Worm (Caenorhabditis elegans) whole organism, young adult: ENCODE results near the gene tsp-17.
A peak's percentile ranks its signal among the peaks of the same experiment; 100 is the strongest.

ENCODE experiments used
- B0035.1 ChIP-seq: sonication (generic microtip); optimal IDR thresholded peaks from 2 replicates; lab custom pipeline; 2016; ENCODE audit warnings: missing genetic modification characterization, mild to moderate bottlenecking, missing compliant biosample characterization, missing genotype, missing genetic modification reagents
- B0336.3 ChIP-seq: fragments of 200-800 bp; sonication (Bioruptor generic); IDR thresholded peaks from 2 replicates; pipeline ENCODE4 v1.3.6; 2022; ENCODE audit warnings: missing genetic modification characterization, missing compliant biosample characterization
- C17E4.6 ChIP-seq: fragments of 200-800 bp; sonication (Bioruptor generic); IDR thresholded peaks from 2 replicates; pipeline ENCODE4 v1.3.6; 2022; ENCODE audit warnings: missing genetic modification reagents, missing genetic modification characterization, missing compliant biosample characterization
- F10E7.11 ChIP-seq: sonication (generic microtip); optimal IDR thresholded peaks from 2 replicates; lab custom pipeline; 2017; ENCODE audit warnings: mild to moderate bottlenecking, missing genetic modification characterization, moderate library complexity, missing compliant biosample characterization
- F22D6.2 ChIP-seq: sonication (generic microtip); optimal IDR thresholded peaks from 2 replicates; lab custom pipeline; 2016; ENCODE audit warnings: mild to moderate bottlenecking, missing genetic modification characterization, missing compliant biosample characterization
- F33H1.4 ChIP-seq: fragments of 200-800 bp; sonication (Bioruptor generic); IDR thresholded peaks from 2 replicates; pipeline ENCODE4 v1.3.6; 2022; ENCODE audit warnings: missing genetic modification reagents, missing genetic modification characterization, missing compliant biosample characterization
- F49E8.2 ChIP-seq: sonication (generic microtip); optimal IDR thresholded peaks from 3 replicates; lab custom pipeline; 2017; ENCODE audit warnings: missing genetic modification characterization, mild to moderate bottlenecking, missing compliant biosample characterization, antibody characterized with exemption, moderate library complexity; ENCODE audit not compliant: insufficient read depth
- K11D2.4 ChIP-seq: fragments of 200-800 bp; sonication (Bioruptor generic); IDR thresholded peaks from 2 replicates; pipeline ENCODE4 v1.3.6; 2022; ENCODE audit warnings: missing genetic modification reagents, missing genetic modification characterization, missing compliant biosample characterization
- K12H6.12 ChIP-seq: fragments of 200-800 bp; sonication (Bioruptor generic); optimal IDR thresholded peaks from 2 replicates; lab custom pipeline; 2018; ENCODE audit warnings: mild to moderate bottlenecking, missing genetic modification characterization, missing compliant biosample characterization
- Y53F4B.3 ChIP-seq: fragments of 200-800 bp; sonication (Bioruptor generic); IDR thresholded peaks from 2 replicates; pipeline ENCODE4 v1.3.6; 2022; ENCODE audit warnings: missing genetic modification reagents, missing genetic modification characterization, missing compliant biosample characterization
- aptf-2 ChIP-seq: fragments of 200-800 bp; sonication (Bioruptor generic); conservative IDR thresholded peaks from 2 replicates; pipeline ENCODE4 v1.3.6; 2022; ENCODE audit warnings: missing genetic modification reagents, missing genetic modification characterization, missing compliant biosample characterization
- athp-1 ChIP-seq: sonication (generic microtip); optimal IDR thresholded peaks from 2 replicates; lab custom pipeline; 2017; ENCODE audit warnings: mild to moderate bottlenecking, missing genetic modification characterization, missing compliant biosample characterization
- attf-3 ChIP-seq: fragments of 200-800 bp; sonication (Bioruptor generic); conservative IDR thresholded peaks from 2 replicates; pipeline ENCODE4 v1.3.6; 2022; ENCODE audit warnings: missing genetic modification reagents, missing genetic modification characterization, missing compliant biosample characterization
- attf-5 ChIP-seq: fragments of 200-800 bp; sonication (Bioruptor generic); optimal IDR thresholded peaks from 2 replicates; lab custom pipeline; 2018; ENCODE audit warnings: mild to moderate bottlenecking, missing genetic modification characterization, missing compliant biosample characterization
- attf-6 ChIP-seq: fragments of 200-800 bp; sonication (Bioruptor generic); IDR thresholded peaks from 2 replicates; pipeline ENCODE4 v1.3.6; 2022; ENCODE audit warnings: missing genetic modification reagents, missing genetic modification characterization, missing compliant biosample characterization
- cebp-1 ChIP-seq, 2 experiments: fragments of 200-800 bp in 1 of 2; sonication (Bioruptor generic) in 1 of 2; sonication (generic microtip) in 1 of 2; IDR thresholded peaks in 1 of 2; optimal IDR thresholded peaks in 1 of 2; 2 replicates each; pipeline versions ENCODE4 v1.3.6 to Lab custom; 2017 to 2022; ENCODE audit warnings: missing compliant biosample characterization in 2 of 2, missing genetic modification characterization in 2 of 2, mild to moderate bottlenecking in 1 of 2, missing genetic modification reagents in 1 of 2, moderate library complexity in 1 of 2
- cebp-2 ChIP-seq: fragments of 200-800 bp; sonication (Bioruptor generic); IDR thresholded peaks from 2 replicates; pipeline ENCODE4 v1.3.6; 2022; ENCODE audit warnings: missing genetic modification characterization, missing compliant biosample characterization
- ceh-27 ChIP-seq: fragments of 200-800 bp; sonication (Bioruptor generic); optimal IDR thresholded peaks from 2 replicates; lab custom pipeline; 2018; ENCODE audit warnings: mild to moderate bottlenecking, missing genetic modification characterization, moderate library complexity, missing compliant biosample characterization
- chd-7 ChIP-seq: sonication (generic microtip); optimal IDR thresholded peaks from 2 replicates; lab custom pipeline; 2016; ENCODE audit warnings: mild to moderate bottlenecking, missing genetic modification characterization, moderate library complexity, missing compliant biosample characterization
- die-1 ChIP-seq: sonication (generic microtip); optimal IDR thresholded peaks from 2 replicates; lab custom pipeline; 2016; ENCODE audit warnings: missing genotype, mild to moderate bottlenecking, missing genetic modification characterization, missing compliant biosample characterization
- dpl-1 ChIP-seq: fragments of 150-350 bp; optimal IDR thresholded peaks from 2 replicates; lab custom pipeline; 2014; ENCODE audit warnings: missing biosample characterization, missing genetic modification reagents, missing genetic modification characterization
- egl-44 ChIP-seq: fragments of 200-800 bp; sonication (Bioruptor generic); IDR thresholded peaks from 2 replicates; pipeline ENCODE4 v1.3.6; 2022; ENCODE audit warnings: missing genetic modification reagents, missing genetic modification characterization, missing compliant biosample characterization
- egrh-3 ChIP-seq: fragments of 200-800 bp; sonication (Bioruptor generic); IDR thresholded peaks from 2 replicates; pipeline ENCODE4 v1.3.6; 2022; ENCODE audit warnings: missing genetic modification reagents, missing genetic modification characterization, missing compliant biosample characterization
- ekl-4 ChIP-seq: fragments of 200-800 bp; sonication (Bioruptor generic); IDR thresholded peaks from 2 replicates; pipeline ENCODE4 v1.3.6; 2022; ENCODE audit warnings: missing genetic modification reagents, missing genetic modification characterization, missing compliant biosample characterization
- gei-17 ChIP-seq: fragments of 200-800 bp; sonication (Bioruptor generic); optimal IDR thresholded peaks from 2 replicates; lab custom pipeline; 2018; ENCODE audit warnings: mild to moderate bottlenecking, missing genetic modification characterization, missing compliant biosample characterization
- hmg-1.2 ChIP-seq: fragments of 200-800 bp; sonication (Bioruptor generic); IDR thresholded peaks from 2 replicates; pipeline ENCODE4 v1.3.6; 2022; ENCODE audit warnings: missing genetic modification reagents, missing genetic modification characterization, missing compliant biosample characterization
- hmg-20 ChIP-seq: fragments of 200-800 bp; sonication (Bioruptor generic); IDR thresholded peaks from 2 replicates; pipeline ENCODE4 v1.3.6; 2022; ENCODE audit warnings: missing genetic modification reagents, missing genetic modification characterization, missing compliant biosample characterization
- hsf-1 ChIP-seq: fragments of 200-800 bp; sonication (Bioruptor generic); IDR thresholded peaks from 2 replicates; pipeline ENCODE4 v1.3.6; 2022; ENCODE audit warnings: missing genetic modification reagents, missing genetic modification characterization, missing compliant biosample characterization
- lag-1 ChIP-seq: fragments of 200-800 bp; sonication (Bioruptor generic); IDR thresholded peaks from 2 replicates; pipeline ENCODE4 v1.3.6; 2022; ENCODE audit warnings: missing genetic modification reagents, missing genetic modification characterization, missing compliant biosample characterization
- lin-26 ChIP-seq: fragments of 200-800 bp; sonication (Bioruptor generic); IDR thresholded peaks from 2 replicates; pipeline ENCODE4 v1.3.6; 2022; ENCODE audit warnings: missing genetic modification reagents, missing genetic modification characterization, missing compliant biosample characterization
- lir-1 ChIP-seq: fragments of 200-800 bp; sonication (Bioruptor generic); conservative IDR thresholded peaks from 2 replicates; pipeline ENCODE4 v1.3.6; 2022; ENCODE audit warnings: missing genetic modification reagents, missing genetic modification characterization, missing compliant biosample characterization
- madf-3 ChIP-seq: fragments of 200-800 bp; sonication (Bioruptor generic); IDR thresholded peaks from 2 replicates; pipeline ENCODE4 v1.3.6; 2022; ENCODE audit warnings: missing genetic modification reagents, missing genetic modification characterization, missing compliant biosample characterization
- madf-6 ChIP-seq: fragments of 200-800 bp; sonication (Bioruptor generic); IDR thresholded peaks from 2 replicates; pipeline ENCODE4 v1.3.6; 2022; ENCODE audit warnings: missing genetic modification reagents, missing genetic modification characterization, missing compliant biosample characterization
- mcd-1 ChIP-seq: fragments of 200-800 bp; sonication (Bioruptor generic); IDR thresholded peaks from 2 replicates; pipeline ENCODE4 v1.3.6; 2022; ENCODE audit warnings: missing genetic modification reagents, missing genetic modification characterization, missing compliant biosample characterization
- nfyb-1 ChIP-seq: fragments of 200-800 bp; sonication (Bioruptor generic); IDR thresholded peaks from 2 replicates; pipeline ENCODE4 v1.3.6; 2022; ENCODE audit warnings: missing genetic modification reagents, missing genetic modification characterization, missing compliant biosample characterization
- nhr-179 ChIP-seq: sonication (generic microtip); optimal IDR thresholded peaks from 2 replicates; lab custom pipeline; 2016; ENCODE audit warnings: mild to moderate bottlenecking, missing genetic modification characterization, missing compliant biosample characterization
- nhr-80 ChIP-seq: sonication (generic microtip); optimal IDR thresholded peaks from 2 replicates; lab custom pipeline; 2016; ENCODE audit warnings: missing genetic modification characterization, missing compliant biosample characterization
- pbrm-1 ChIP-seq: fragments of 200-800 bp; sonication (Bioruptor generic); IDR thresholded peaks from 2 replicates; pipeline ENCODE4 v1.3.6; 2022; ENCODE audit warnings: missing genetic modification reagents, missing genetic modification characterization, missing compliant biosample characterization
- sdz-38 ChIP-seq: sonication (generic microtip); optimal IDR thresholded peaks from 2 replicates; lab custom pipeline; 2016; ENCODE audit warnings: missing genotype, missing genetic modification characterization, missing compliant biosample characterization
- snpc-1.1 ChIP-seq: sonication (generic microtip); optimal IDR thresholded peaks from 2 replicates; lab custom pipeline; 2017; ENCODE audit warnings: missing genetic modification characterization, mild to moderate bottlenecking, missing compliant biosample characterization, antibody characterized with exemption, moderate library complexity, missing genotype, missing genetic modification reagents; ENCODE audit not compliant: insufficient read depth
- somi-1 ChIP-seq: fragments of 200-800 bp; sonication (Bioruptor generic); optimal IDR thresholded peaks from 2 replicates; lab custom pipeline; 2018; ENCODE audit warnings: mild to moderate bottlenecking, missing genetic modification characterization, missing compliant biosample characterization
- tbp1 ChIP-seq: fragments of 200-800 bp; sonication (Bioruptor generic); optimal IDR thresholded peaks from 2 replicates; lab custom pipeline; 2018; ENCODE audit warnings: mild to moderate bottlenecking, missing genetic modification characterization, missing compliant biosample characterization
- xnd-1 ChIP-seq: sonication (generic microtip); optimal IDR thresholded peaks from 2 replicates; lab custom pipeline; 2016; ENCODE audit warnings: missing genotype, missing genetic modification reagents, missing genetic modification characterization, missing compliant biosample characterization
- zfh-2 ChIP-seq: fragments of 200-800 bp; sonication (Bioruptor generic); conservative IDR thresholded peaks from 2 replicates; pipeline ENCODE4 v1.3.6; 2022; ENCODE audit warnings: missing genetic modification reagents, missing genetic modification characterization, missing compliant biosample characterization
- ztf-26 ChIP-seq: sonication (generic microtip); optimal IDR thresholded peaks from 2 replicates; lab custom pipeline; 2017; ENCODE audit warnings: missing genetic modification characterization, missing compliant biosample characterization

Gene tsp-17

DNA sequence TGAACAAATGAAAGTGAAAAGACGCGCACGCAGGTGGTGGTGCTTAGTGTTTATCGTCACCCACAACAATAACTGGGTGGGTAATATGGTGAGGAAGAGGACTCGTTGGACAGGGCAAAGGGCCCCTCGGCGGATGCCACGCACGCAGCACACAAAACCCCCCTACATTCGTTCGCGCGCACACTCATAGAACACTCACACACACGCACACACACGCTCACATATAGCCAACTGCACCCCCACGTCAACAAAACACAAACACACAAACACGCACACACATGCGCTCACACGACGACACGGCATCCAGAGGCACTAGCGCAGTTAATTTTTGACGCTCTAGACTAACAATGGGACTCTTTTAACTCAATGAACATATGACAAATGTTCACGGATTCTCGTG, 13.2 kb downstream of the tsp-17 start:
- no peak for TF ChIP-seq Y53F4B.3 (GFP tag; lab: Robert Waterston, UW)
- no peak for TF ChIP-seq snpc-1.1 (tag; lab: Kevin White, UChicago)
- TF ChIP-seq nfyb-1 (GFP tag; lab: Robert Waterston, UW), result peak; percentile 52
- peak; percentile 49 for TF ChIP-seq attf-5 (GFP tag; lab: Kevin White, UChicago)
- peak; percentile 45; the same call in 1 of the 2 replicates for TF ChIP-seq pbrm-1 (GFP tag; lab: Robert Waterston, UW)
- no peak for TF ChIP-seq B0336.3
- TF ChIP-seq K12H6.12, result peak; percentile 59
- peak; percentile 60 for TF ChIP-seq ceh-27
- TF ChIP-seq ekl-4 (GFP tag; lab: Robert Waterston, UW), result 0 out of 2 replicates have a peak, but pooled peaks have one; percentile 30
- TF ChIP-seq K11D2.4 (GFP tag; lab: Robert Waterston, UW), result peak; percentile 63; the same call in 1 of the 2 replicates
- TF ChIP-seq sdz-38, result no peak
- TF ChIP-seq madf-3 (GFP tag; lab: Robert Waterston, UW), result 0 out of 2 replicates have a peak, but pooled peaks have one; percentile 10
- TF ChIP-seq lag-1 (GFP tag; lab: Robert Waterston, UW), result no peak
- TF ChIP-seq dpl-1 (GFP tag; lab: Kevin White, UChicago), result no peak
- no peak for TF ChIP-seq cebp-2 (GFP tag; lab: Robert Waterston, UW)
- TF ChIP-seq hsf-1, result no peak
- TF ChIP-seq cebp-1 (GFP tag; IDR thresholded peaks at IDR 0.05; lab: Robert Waterston, UW), result 0 out of 2 replicates have a peak, but pooled peaks have one; percentile 15
- TF ChIP-seq cebp-1 (tag; optimal IDR thresholded peaks at IDR 0.05; lab: Kevin White, UChicago), result peak; percentile 64
- TF ChIP-seq tbp1 (GFP tag; lab: Kevin White, UChicago), result peak; percentile 40
- TF ChIP-seq hmg-1.2 (GFP tag; lab: Robert Waterston, UW), result peak; percentile 59; the same call in 1 of the 2 replicates
- peak; percentile 30; the same call in 1 of the 2 replicates for TF ChIP-seq mcd-1 (GFP tag; lab: Robert Waterston, UW)
- TF ChIP-seq nhr-80 (tag; lab: Kevin White, UChicago), result no peak
- no peak for TF ChIP-seq F22D6.2 (tag; lab: Kevin White, UChicago)
- no peak for TF ChIP-seq F10E7.11 (tag; lab: Kevin White, UChicago)
- TF ChIP-seq zfh-2 (GFP tag; lab: Robert Waterston, UW), result peak; percentile 67; the same call in 1 of the 2 replicates
- peak; percentile 61; the same call in 1 of the 2 replicates for TF ChIP-seq lin-26
- TF ChIP-seq egrh-3 (GFP tag; lab: Robert Waterston, UW), result peak; percentile 24; the same call in 1 of the 2 replicates
- TF ChIP-seq attf-3 (GFP tag; lab: Robert Waterston, UW), result no peak
- TF ChIP-seq hmg-20 (GFP tag; lab: Robert Waterston, UW), result no peak
- no peak for TF ChIP-seq nhr-179
- peak; percentile 26 for TF ChIP-seq die-1
- no peak for TF ChIP-seq C17E4.6
- TF ChIP-seq B0035.1, result no peak
- TF ChIP-seq egl-44 (GFP tag; lab: Robert Waterston, UW), result 0 out of 2 replicates have a peak, but pooled peaks have one; percentile 24
- peak; percentile 92 for TF ChIP-seq lir-1
- peak; percentile 77 for TF ChIP-seq chd-7 (tag; lab: Kevin White, UChicago)
- no peak for TF ChIP-seq gei-17
- peak; percentile 8 for TF ChIP-seq ztf-26 (tag; lab: Kevin White, UChicago)
- TF ChIP-seq F49E8.2, result no peak
- 0 out of 2 replicates have a peak, but pooled peaks have one; percentile 26 for TF ChIP-seq madf-6
- 0 out of 2 replicates have a peak, but pooled peaks have one; percentile 52 for TF ChIP-seq aptf-2 (GFP tag; lab: Robert Waterston, UW)
- TF ChIP-seq xnd-1 (tag; lab: Kevin White, UChicago), result no peak
- no peak for TF ChIP-seq F33H1.4
- TF ChIP-seq athp-1 (tag; lab: Kevin White, UChicago), result peak; percentile 15
- TF ChIP-seq attf-6, result no peak
- TF ChIP-seq somi-1 (GFP tag; lab: Kevin White, UChicago), result peak; percentile 5
